Worm (Caenorhabditis elegans) whole organism, L4 larva: ENCODE data around the gene F47B8.8.

Experiments used
- F49E8.2 ChIP-seq: sonication (generic microtip); optimal IDR thresholded peaks from 2 replicates; lab custom pipeline; 2016; ENCODE audit warnings: missing compliant biosample characterization, mild to moderate bottlenecking, missing genetic modification characterization, borderline replicate concordance
- aha-1 ChIP-seq: fragments of 150-350 bp; peaks from one replicate; lab custom pipeline; 2014; ENCODE audit warnings: missing biosample characterization, missing genetic modification characterization
- ces-1 ChIP-seq: fragments of 150-350 bp; sonication (generic microtip); optimal IDR thresholded peaks from 4 replicates; lab custom pipeline; 2014; ENCODE audit warnings: missing biosample characterization, missing genetic modification reagents, missing genetic modification characterization
- dve-1 ChIP-seq: sonication (generic microtip); optimal IDR thresholded peaks from 2 replicates; lab custom pipeline; 2017; ENCODE audit warnings: antibody characterized with exemption, mild to moderate bottlenecking, missing genetic modification characterization, missing compliant biosample characterization; ENCODE audit not compliant: insufficient read depth
- hmg-1.1 ChIP-seq: fragments of 200-800 bp; sonication (Bioruptor generic); IDR thresholded peaks from 2 replicates; pipeline ENCODE4 v1.3.6; 2022; ENCODE audit warnings: missing genetic modification reagents, missing genetic modification characterization, missing compliant biosample characterization
- madf-9 ChIP-seq: fragments of 200-800 bp; sonication (Bioruptor generic); conservative IDR thresholded peaks from 2 replicates; pipeline ENCODE4 v1.3.6; 2022; ENCODE audit warnings: missing genetic modification reagents, missing genetic modification characterization, missing compliant biosample characterization
- mdl-1 ChIP-seq, 2 experiments: fragments of 150-350 bp in 1 of 2; sonication (generic microtip) in 1 of 2; optimal IDR thresholded peaks; 2 replicates each; lab custom pipeline; 2014 to 2017; ENCODE audit warnings: missing biosample characterization in 2 of 2, missing genetic modification characterization in 2 of 2
- mep-1 ChIP-seq: fragments of 150-350 bp; sonication (generic microtip); optimal IDR thresholded peaks from 3 replicates; lab custom pipeline; 2014; ENCODE audit warnings: missing biosample characterization, missing genetic modification characterization
- nhr-11 ChIP-seq: fragments of 150-350 bp; optimal IDR thresholded peaks from 2 replicates; lab custom pipeline; 2014; ENCODE audit warnings: missing biosample characterization, missing genetic modification characterization
- nhr-28 ChIP-seq: fragments of 150-350 bp; optimal IDR thresholded peaks from 2 replicates; lab custom pipeline; 2014; ENCODE audit warnings: missing biosample characterization, missing genetic modification characterization
- nhr-77 ChIP-seq: fragments of 150-350 bp; optimal IDR thresholded peaks from 2 replicates; lab custom pipeline; 2014; ENCODE audit warnings: missing biosample characterization, missing genetic modification characterization
- pha-4 ChIP-seq, 2 experiments: fragments of 150-350 bp in 1 of 2; fragments of 200-800 bp in 1 of 2; sonication (Bioruptor generic) in 1 of 2; IDR thresholded peaks in 1 of 2; optimal IDR thresholded peaks in 1 of 2; 2 replicates each; pipeline versions ENCODE4 v1.3.6 to Lab custom; 2014 to 2022; ENCODE audit warnings: missing genetic modification characterization in 2 of 2, missing genetic modification reagents in 2 of 2, missing biosample characterization in 1 of 2, missing compliant biosample characterization in 1 of 2
- saeg-2 ChIP-seq: fragments of 200-800 bp; sonication (Bioruptor generic); IDR thresholded peaks from 2 replicates; pipeline ENCODE4 v1.3.6; 2022; ENCODE audit warnings: missing genetic modification reagents, missing genetic modification characterization, missing compliant biosample characterization

DNA sequence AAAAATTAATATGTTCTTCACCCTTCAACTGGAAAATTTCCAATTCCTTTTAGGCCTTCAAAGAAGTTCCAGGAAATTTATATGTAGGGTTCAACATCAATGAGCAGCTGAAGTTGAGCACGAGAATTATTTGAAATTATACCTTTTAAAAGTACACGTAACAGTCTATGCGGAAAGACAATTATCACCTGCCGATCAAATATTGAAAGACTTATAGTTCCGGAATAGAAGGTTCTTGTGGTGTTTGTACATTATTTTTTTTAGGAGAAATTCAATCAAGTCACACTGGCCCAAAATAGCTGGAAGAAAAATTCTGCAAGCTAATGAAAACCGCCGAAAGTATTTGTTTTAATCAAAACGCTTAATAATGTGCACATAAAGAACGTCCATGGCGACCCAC, 48.7 kb downstream of the F47B8.8 start:
- TF ChIP-seq nhr-28 (tag; lab: Kevin White, UChicago) (no peak), mep-1 (tag; lab: Kevin White, UChicago) (no peak), nhr-11 (no peak), madf-9 (no peak), F49E8.2 (no peak), saeg-2 (no peak), aha-1 (tag; lab: Kevin White, UChicago) (peak; percentile 37), mdl-1 (tag; optimal IDR thresholded peaks at IDR 0.05; lab: Kevin White, UChicago) (no peak), dve-1 (tag; lab: Kevin White, UChicago) (no peak), hmg-1.1 (GFP tag; lab: Robert Waterston, UW) (no peak), pha-4 (GFP tag; IDR thresholded peaks at IDR 0.05; lab: Robert Waterston, UW) (no peak), pha-4 (tag; optimal IDR thresholded peaks at IDR 0.05; lab: Kevin White, UChicago) (no peak), ces-1 (GFP tag; lab: Kevin White, UChicago) (no peak), nhr-77 (tag; lab: Kevin White, UChicago) (no peak)
